Fruit fly (Drosophila melanogaster): ENCODE data around the gene CG9300.

DNA sequence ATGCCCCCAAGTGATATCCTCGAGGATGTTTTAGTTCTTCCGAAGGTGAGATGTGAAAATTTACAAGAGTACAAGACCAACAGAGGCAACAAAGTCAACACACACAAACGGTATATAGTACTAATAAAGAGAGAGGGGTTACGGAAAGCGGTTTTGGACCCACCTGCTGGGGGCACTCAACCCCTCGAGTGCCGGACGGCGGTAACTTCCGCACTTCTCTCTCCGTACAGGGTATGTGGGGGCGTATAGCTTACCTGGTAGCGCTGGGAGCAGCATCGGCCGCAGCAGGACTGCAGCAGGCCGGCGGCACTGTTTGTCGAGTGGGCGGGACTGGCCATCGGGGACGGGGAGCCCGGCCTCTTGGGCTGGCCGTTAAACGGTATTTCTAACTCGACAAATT lies 17.2 kb downstream of the CG9300 start:
- TF ChIP-seq insv (optimal IDR thresholded peaks at IDR 0.05) = no peak
- TF ChIP-seq h (optimal IDR thresholded peaks at IDR 0.05) = no peak
- no peak for TF ChIP-seq psq (optimal IDR thresholded peaks at IDR 0.05)
